Fruit fly (Drosophila melanogaster) whole organism, embryonic: ENCODE results near the gene His3.3B.

Experiments
- B-H1 ChIP-seq: fragments of 200-800 bp; sonication (Bioruptor generic); IDR thresholded peaks from 3 replicates; pipeline ENCODE4 v1.3.6; 2022; ENCODE audit warnings: missing biosample characterization, missing genetic modification characterization
- CG10274 ChIP-seq: fragments of 200-800 bp; sonication (Bioruptor generic); optimal IDR thresholded peaks from 3 replicates; lab custom pipeline; 2017; ENCODE audit warnings: missing biosample characterization, mild to moderate bottlenecking, missing genetic modification characterization
- CG10543 ChIP-seq: fragments of 200-800 bp; sonication (Bioruptor generic); optimal IDR thresholded peaks from 3 replicates; lab custom pipeline; 2017; ENCODE audit warnings: missing biosample characterization, mild to moderate bottlenecking, missing genetic modification characterization, moderate library complexity
- CG10979 ChIP-seq: fragments of 200-800 bp; sonication (Bioruptor generic); optimal IDR thresholded peaks from 2 replicates; lab custom pipeline; 2018; ENCODE audit warnings: missing biosample characterization, mild to moderate bottlenecking, missing genetic modification characterization, moderate library complexity
- CG11695 ChIP-seq: fragments of 200-800 bp; sonication (Bioruptor generic); IDR thresholded peaks from 3 replicates; pipeline ENCODE4 v1.3.6; 2022; ENCODE audit warnings: missing biosample characterization, missing genetic modification characterization
- CG12236 ChIP-seq: fragments of 200-800 bp; sonication (Bioruptor generic); optimal IDR thresholded peaks from 2 replicates; lab custom pipeline; 2016; ENCODE audit warnings: missing biosample characterization, missing genetic modification characterization
- CG14710 ChIP-seq: fragments of 200-800 bp; sonication (Bioruptor generic); optimal IDR thresholded peaks from 3 replicates; lab custom pipeline; 2019; ENCODE audit warnings: missing biosample characterization, mild to moderate bottlenecking, missing genetic modification characterization, moderate library complexity
- CG15011 ChIP-seq: fragments of 200-800 bp; sonication (Bioruptor generic); optimal IDR thresholded peaks from 3 replicates; lab custom pipeline; 2018; ENCODE audit warnings: missing biosample characterization, mild to moderate bottlenecking, missing genetic modification characterization
- CG15696 ChIP-seq: fragments of 200-800 bp; sonication (Bioruptor generic); optimal IDR thresholded peaks from 2 replicates; lab custom pipeline; 2019; ENCODE audit warnings: missing biosample characterization, mild to moderate bottlenecking, missing genetic modification characterization, moderate library complexity
- CG17361 ChIP-seq: fragments of 200-800 bp; sonication (Bioruptor generic); IDR thresholded peaks from 3 replicates; pipeline ENCODE4 v1.3.6; 2022; ENCODE audit warnings: missing biosample characterization, missing genetic modification characterization
- CG17385 ChIP-seq: fragments of 200-800 bp; sonication (Bioruptor generic); optimal IDR thresholded peaks from 3 replicates; lab custom pipeline; 2018; ENCODE audit warnings: missing biosample characterization, mild to moderate bottlenecking, missing genetic modification characterization
- CG17568 ChIP-seq: fragments of 200-800 bp; sonication (Bioruptor generic); optimal IDR thresholded peaks from 2 replicates; lab custom pipeline; 2018; ENCODE audit warnings: missing biosample characterization, mild to moderate bottlenecking, missing genetic modification characterization, moderate library complexity
- CG1832 ChIP-seq: fragments of 200-800 bp; sonication (Bioruptor generic); optimal IDR thresholded peaks from 2 replicates; lab custom pipeline; 2017; ENCODE audit warnings: missing biosample characterization, mild to moderate bottlenecking, missing genetic modification characterization, inconsistent platforms
- CG18619 ChIP-seq: fragments of 200-800 bp; sonication (Bioruptor generic); optimal IDR thresholded peaks from 3 replicates; lab custom pipeline; 2017; ENCODE audit warnings: missing biosample characterization, mild to moderate bottlenecking, missing genetic modification characterization
- CG2116 ChIP-seq: fragments of 200-800 bp; sonication (Bioruptor generic); optimal IDR thresholded peaks from 3 replicates; lab custom pipeline; 2018; ENCODE audit warnings: missing biosample characterization, mild to moderate bottlenecking, missing genetic modification characterization
- CG2120 ChIP-seq: fragments of 200-800 bp; sonication (Bioruptor generic); optimal IDR thresholded peaks from 3 replicates; lab custom pipeline; 2016; ENCODE audit warnings: missing biosample characterization, missing genetic modification characterization
- CG2712 ChIP-seq: fragments of 200-800 bp; optimal IDR thresholded peaks from 3 replicates; lab custom pipeline; 2019; ENCODE audit warnings: missing biosample characterization, mild to moderate bottlenecking, missing genetic modification characterization, moderate library complexity
- CG4424 ChIP-seq: fragments of 200-800 bp; sonication (Bioruptor generic); optimal IDR thresholded peaks from 3 replicates; lab custom pipeline; 2016; ENCODE audit warnings: missing biosample characterization, missing genetic modification characterization
- CG9797 ChIP-seq: fragments of 200-800 bp; sonication (Bioruptor generic); optimal IDR thresholded peaks from 3 replicates; lab custom pipeline; 2018; ENCODE audit warnings: missing biosample characterization, mild to moderate bottlenecking, missing genetic modification characterization
- CTCF ChIP-seq: fragments of 200-800 bp; sonication (Bioruptor generic); optimal IDR thresholded peaks from 2 replicates; lab custom pipeline; 2017; ENCODE audit warnings: missing biosample characterization, mild to moderate bottlenecking, missing genetic modification characterization, moderate library complexity
- Dll ChIP-seq: fragments of 200-800 bp; sonication (Bioruptor generic); IDR thresholded peaks from 4 replicates; pipeline ENCODE4 v1.3.6; 2022; ENCODE audit warnings: missing biosample characterization, missing genetic modification characterization; ENCODE audit not compliant: partially characterized antibody
- E2f2 ChIP-seq: fragments of 200-800 bp; sonication (Bioruptor generic); IDR thresholded peaks from 2 replicates; pipeline ENCODE4 v1.3.6; 2022; ENCODE audit warnings: missing biosample characterization, missing genetic modification characterization
- HLH3B ChIP-seq: fragments of 200-800 bp; sonication (Bioruptor generic); IDR thresholded peaks from 2 replicates; pipeline ENCODE4 v1.3.6; 2022; ENCODE audit warnings: missing biosample characterization, missing genetic modification characterization
- Hand ChIP-seq: fragments of 200-800 bp; sonication (Bioruptor generic); optimal IDR thresholded peaks from 2 replicates; lab custom pipeline; 2017; ENCODE audit warnings: mild to moderate bottlenecking, missing biosample characterization, missing genetic modification reagents, missing genetic modification characterization
- Myb ChIP-seq: fragments of 200-800 bp; sonication (Bioruptor generic); optimal IDR thresholded peaks from 2 replicates; lab custom pipeline; 2016; ENCODE audit warnings: missing biosample characterization, missing genetic modification characterization
- Pdp1 ChIP-seq, 2 experiments: fragments of 200-800 bp; sonication (Bioruptor generic); optimal IDR thresholded peaks; 3 replicates each; lab custom pipeline; 2016; ENCODE audit warnings: missing biosample characterization in 2 of 2, missing genetic modification characterization in 2 of 2, mild to moderate bottlenecking in 1 of 2, moderate library complexity in 1 of 2
- Poxn ChIP-seq: fragments of 200-800 bp; sonication (Bioruptor generic); IDR thresholded peaks from 2 replicates; pipeline ENCODE4 v1.3.6; 2022; ENCODE audit warnings: missing biosample characterization, missing genetic modification characterization
- Scr ChIP-seq: fragments of 200-800 bp; sonication (Bioruptor generic); IDR thresholded peaks from 2 replicates; pipeline ENCODE4 v1.3.6; 2022; ENCODE audit warnings: missing biosample characterization, missing genetic modification characterization; ENCODE audit not compliant: partially characterized antibody
- Six4 ChIP-seq: fragments of 200-800 bp; sonication (Bioruptor generic); optimal IDR thresholded peaks from 2 replicates; lab custom pipeline; 2016; ENCODE audit warnings: missing biosample characterization, missing genetic modification characterization
- bab2 ChIP-seq: fragments of 200-800 bp; sonication (Bioruptor generic); optimal IDR thresholded peaks from 2 replicates; lab custom pipeline; 2016; ENCODE audit warnings: missing biosample characterization, missing genetic modification characterization
- bigmax ChIP-seq: fragments of 200-800 bp; sonication (Bioruptor generic); optimal IDR thresholded peaks from 2 replicates; lab custom pipeline; 2018; ENCODE audit warnings: missing biosample characterization, mild to moderate bottlenecking, missing genetic modification characterization
- chinmo ChIP-seq: fragments of 200-800 bp; sonication (Bioruptor generic); IDR thresholded peaks from 4 replicates; pipeline ENCODE4 v1.3.6; 2022; ENCODE audit warnings: missing biosample characterization, missing genetic modification characterization; ENCODE audit not compliant: partially characterized antibody
- disco-r ChIP-seq: fragments of 200-800 bp; sonication (Bioruptor generic); optimal IDR thresholded peaks from 2 replicates; lab custom pipeline; 2016; ENCODE audit warnings: missing biosample characterization, missing genetic modification characterization
- dysf ChIP-seq: fragments of 200-800 bp; sonication (Bioruptor generic); IDR thresholded peaks from 3 replicates; pipeline ENCODE4 v1.3.6; 2022; ENCODE audit warnings: missing biosample characterization, missing genetic modification characterization
- ems ChIP-seq: fragments of 200-800 bp; sonication (Bioruptor generic); optimal IDR thresholded peaks from 3 replicates; lab custom pipeline; 2016; ENCODE audit warnings: missing biosample characterization, missing genetic modification characterization
- gcm ChIP-seq: fragments of 200-800 bp; sonication (Bioruptor generic); optimal IDR thresholded peaks from 2 replicates; lab custom pipeline; 2019; ENCODE audit warnings: missing biosample characterization, mild to moderate bottlenecking, missing genetic modification characterization, moderate library complexity
- grn ChIP-seq: fragments of 200-800 bp; sonication (Bioruptor generic); optimal IDR thresholded peaks from 3 replicates; lab custom pipeline; 2017; ENCODE audit warnings: missing biosample characterization, missing genetic modification characterization
- gsb-n ChIP-seq: fragments of 200-800 bp; sonication (Bioruptor generic); optimal IDR thresholded peaks from 3 replicates; lab custom pipeline; 2018; ENCODE audit warnings: missing biosample characterization, mild to moderate bottlenecking, missing genetic modification characterization
- hkb ChIP-seq, 2 experiments: fragments of 200-800 bp in 1 of 2; fragments of >200 bp in 1 of 2; sonication (Bioruptor generic) in 1 of 2; IDR thresholded peaks in 1 of 2; optimal IDR thresholded peaks in 1 of 2; 2 replicates each; pipeline versions ENCODE4 v1.3.6 to Lab custom; 2017 to 2022; ENCODE audit warnings: missing biosample characterization in 1 of 2, missing genetic modification characterization in 1 of 2
- ind ChIP-seq: fragments of 200-800 bp; sonication (Bioruptor generic); optimal IDR thresholded peaks from 3 replicates; lab custom pipeline; 2016; ENCODE audit warnings: missing biosample characterization, missing genetic modification characterization
- kah ChIP-seq: fragments of 200-800 bp; sonication (Bioruptor generic); optimal IDR thresholded peaks from 2 replicates; lab custom pipeline; 2018; ENCODE audit warnings: missing biosample characterization, mild to moderate bottlenecking, missing genetic modification characterization
- lilli ChIP-seq: fragments of 200-800 bp; sonication (Bioruptor generic); optimal IDR thresholded peaks from 3 replicates; lab custom pipeline; 2016; ENCODE audit warnings: missing biosample characterization, missing genetic modification characterization
- lola ChIP-seq, 3 experiments: fragments of >200 bp in 2 of 3; fragments of 200-800 bp in 1 of 3; sonication (Bioruptor generic) in 1 of 3; optimal IDR thresholded peaks; 2 replicates each; lab custom pipeline; 2017 to 2019; ENCODE audit warnings: missing biosample characterization in 3 of 3, missing genetic modification characterization in 3 of 3, mild to moderate bottlenecking in 1 of 3, moderate library complexity in 1 of 3
- onecut ChIP-seq: fragments of 200-800 bp; sonication (Bioruptor generic); IDR thresholded peaks from 2 replicates; pipeline ENCODE4 v1.3.6; 2022; ENCODE audit warnings: missing biosample characterization, missing genetic modification characterization
- pum ChIP-seq: fragments of 200-800 bp; sonication (Bioruptor generic); optimal IDR thresholded peaks from 2 replicates; lab custom pipeline; 2016; ENCODE audit warnings: missing biosample characterization, missing genetic modification characterization
- repo ChIP-seq: fragments of 200-800 bp; sonication (Bioruptor generic); optimal IDR thresholded peaks from 2 replicates; lab custom pipeline; 2016; ENCODE audit warnings: missing biosample characterization, missing genetic modification characterization
- row ChIP-seq: fragments of 200-800 bp; sonication (Bioruptor generic); IDR thresholded peaks from 3 replicates; pipeline ENCODE4 v1.3.6; 2022; ENCODE audit warnings: missing biosample characterization, missing genetic modification characterization
- sima ChIP-seq: fragments of 200-800 bp; sonication (Bioruptor generic); optimal IDR thresholded peaks from 2 replicates; lab custom pipeline; 2016; ENCODE audit warnings: missing biosample characterization, missing genetic modification characterization
- sna ChIP-seq: fragments of 200-800 bp; sonication (Bioruptor generic); IDR thresholded peaks from 2 replicates; pipeline ENCODE4 v1.3.6; 2022; ENCODE audit warnings: missing biosample characterization, missing genetic modification characterization; ENCODE audit not compliant: partially characterized antibody
- vnd ChIP-seq: fragments of 200-800 bp; sonication (Bioruptor generic); IDR thresholded peaks from 3 replicates; pipeline ENCODE4 v1.3.6; 2022; ENCODE audit warnings: missing biosample characterization, missing genetic modification characterization; ENCODE audit not compliant: partially characterized antibody

The His3.3B gene

dm6 chrX:9148989-9149522 lies 7.4 kb downstream of the His3.3B start, which contains the start of the genes fh and Bap111 (continued):
- TF ChIP-seq CG14710 = peak; percentile 59
- TF ChIP-seq CG10543 (GFP tag; lab: Kevin White, UChicago) = no peak
- no peak for TF ChIP-seq lilli
- TF ChIP-seq CTCF (GFP tag; lab: Kevin White, UChicago) = peak; percentile 17
- TF ChIP-seq Scr (GFP tag; lab: Robert Waterston, UW) = no peak; the same call in 1 of the 2 replicates
- TF ChIP-seq dysf (GFP tag; lab: Robert Waterston, UW) = no peak
- no peak for TF ChIP-seq Hand
- TF ChIP-seq ems (GFP tag; lab: Kevin White, UChicago) = no peak
- no peak for TF ChIP-seq CG4424 (GFP tag; lab: Kevin White, UChicago)
- no peak for TF ChIP-seq B-H1
- TF ChIP-seq sna (GFP tag; lab: Robert Waterston, UW) = no peak
- no peak for TF ChIP-seq CG15696
- no peak for TF ChIP-seq pum (GFP tag; lab: Kevin White, UChicago)
- no peak for TF ChIP-seq CG18619 (GFP tag; lab: Kevin White, UChicago)
- TF ChIP-seq vnd (GFP tag; lab: Robert Waterston, UW) = no peak
- no peak for TF ChIP-seq disco-r (GFP tag; lab: Kevin White, UChicago)
- TF ChIP-seq E2f2 (GFP tag; lab: Robert Waterston, UW) = peak; percentile 21; the same call in 1 of the 2 replicates
- TF ChIP-seq CG1832 = no peak
- TF ChIP-seq sima = no peak
- TF ChIP-seq gcm (GFP tag; lab: Kevin White, UChicago) = no peak
- TF ChIP-seq kah = no peak
- TF ChIP-seq hkb (optimal IDR thresholded peaks at IDR 0.05; lab: Kevin White, UChicago) = no peak
- TF ChIP-seq hkb (GFP tag; IDR thresholded peaks at IDR 0.05; lab: Robert Waterston, UW) = no peak
- TF ChIP-seq grn (GFP tag; lab: Kevin White, UChicago) = no peak
- TF ChIP-seq HLH3B (GFP tag; lab: Robert Waterston, UW) = no peak
- TF ChIP-seq bab2 = no peak
- TF ChIP-seq row = peak; percentile 25; the same call in 1 of the 3 replicates
- no peak for TF ChIP-seq CG17385 (GFP tag; lab: Kevin White, UChicago)
- TF ChIP-seq repo (GFP tag; lab: Kevin White, UChicago) = no peak
- TF ChIP-seq Poxn (GFP tag; lab: Robert Waterston, UW) = no peak
- TF ChIP-seq chinmo (GFP tag; lab: Robert Waterston, UW) = no peak
- TF ChIP-seq CG2116 (GFP tag; lab: Kevin White, UChicago) = peak; percentile 22
- TF ChIP-seq CG17568 = no peak
- TF ChIP-seq CG2120 = peak; percentile 9
- TF ChIP-seq Six4 (GFP tag; lab: Kevin White, UChicago) = no peak
- no peak for TF ChIP-seq gsb-n
- peak; percentile 78 for TF ChIP-seq CG9797 (GFP tag; lab: Kevin White, UChicago)
- TF ChIP-seq onecut (GFP tag; lab: Robert Waterston, UW) = no peak
- no peak for TF ChIP-seq Dll (GFP tag; lab: Robert Waterston, UW)
- no peak for TF ChIP-seq CG10274 (GFP tag; lab: Kevin White, UChicago)
- peak; percentile 23 for TF ChIP-seq Myb (GFP tag; lab: Kevin White, UChicago)
- TF ChIP-seq lola (GFP tag; optimal IDR thresholded peaks at IDR 0.05; lab: Kevin White, UChicago) = no peak
- no peak for TF ChIP-seq Pdp1 (GFP tag; optimal IDR thresholded peaks at IDR 0.05; lab: Kevin White, UChicago)
- TF ChIP-seq CG11695 = no peak
- no peak for TF ChIP-seq ind
- TF ChIP-seq CG2712 (tag; lab: Kevin White, UChicago) = peak; percentile 42
- TF ChIP-seq bigmax (GFP tag; lab: Kevin White, UChicago) = no peak
- TF ChIP-seq CG12236 = no peak
- TF ChIP-seq CG15011 (GFP tag; lab: Kevin White, UChicago) = no peak
- no peak for TF ChIP-seq CG17361
- no peak for TF ChIP-seq CG10979 (tag; lab: Kevin White, UChicago)
